Worm (Caenorhabditis elegans) whole organism, late embryonic: ENCODE results near the gene idh-1.
A peak's percentile ranks its signal among the peaks of the same experiment; 100 is the strongest.

Source experiments
- C08G9.2 ChIP-seq: sonication (generic microtip); optimal IDR thresholded peaks from 2 replicates; lab custom pipeline; 2016; ENCODE audit warnings: mild to moderate bottlenecking, missing genetic modification characterization, moderate library complexity, missing compliant biosample characterization
- F13H6.1 ChIP-seq: sonication (generic microtip); optimal IDR thresholded peaks from 2 replicates; lab custom pipeline; 2016; ENCODE audit warnings: missing genetic modification characterization, missing compliant biosample characterization
- K02D7.2 ChIP-seq: sonication (generic microtip); optimal IDR thresholded peaks from 2 replicates; lab custom pipeline; 2017; ENCODE audit warnings: mild to moderate bottlenecking, missing genetic modification characterization, missing compliant biosample characterization
- K09A11.1 ChIP-seq: sonication (generic microtip); optimal IDR thresholded peaks from 2 replicates; lab custom pipeline; 2017; ENCODE audit warnings: antibody characterized with exemption, mild to moderate bottlenecking, missing genetic modification characterization, missing compliant biosample characterization; ENCODE audit not compliant: insufficient read depth
- ama-1 ChIP-seq: fragments of 150-350 bp; optimal IDR thresholded peaks from 2 replicates; lab custom pipeline; 2014
- ceh-14 ChIP-seq: sonication (generic microtip); optimal IDR thresholded peaks from 2 replicates; lab custom pipeline; 2016; ENCODE audit warnings: missing genotype, missing genetic modification characterization, missing compliant biosample characterization
- ceh-19 ChIP-seq: fragments of 200-800 bp; sonication (Bioruptor generic); optimal IDR thresholded peaks from 2 replicates; lab custom pipeline; 2018; ENCODE audit warnings: mild to moderate bottlenecking, missing genetic modification characterization, missing compliant biosample characterization
- ceh-2 ChIP-seq: sonication (generic microtip); optimal IDR thresholded peaks from 2 replicates; lab custom pipeline; 2016; ENCODE audit warnings: missing genotype, missing genetic modification characterization, missing compliant biosample characterization
- ceh-30 ChIP-seq: fragments of 150-350 bp; optimal IDR thresholded peaks from 2 replicates; lab custom pipeline; 2014; ENCODE audit warnings: missing biosample characterization, missing genetic modification characterization
- ceh-31 ChIP-seq: sonication (generic microtip); optimal IDR thresholded peaks from 2 replicates; lab custom pipeline; 2016; ENCODE audit warnings: missing genetic modification characterization, missing compliant biosample characterization
- ceh-34 ChIP-seq: sonication (generic microtip); optimal IDR thresholded peaks from 2 replicates; lab custom pipeline; 2016; ENCODE audit warnings: mild to moderate bottlenecking, missing genetic modification characterization, missing compliant biosample characterization
- dmd-4 ChIP-seq: sonication (generic microtip); optimal IDR thresholded peaks from 2 replicates; lab custom pipeline; 2016; ENCODE audit warnings: borderline replicate concordance, missing genetic modification characterization, missing compliant biosample characterization
- dve-1 ChIP-seq: sonication (generic microtip); optimal IDR thresholded peaks from 2 replicates; lab custom pipeline; 2017; ENCODE audit warnings: antibody characterized with exemption, mild to moderate bottlenecking, missing genetic modification characterization, missing compliant biosample characterization
- elt-2 ChIP-seq: sonication (generic microtip); optimal IDR thresholded peaks from 2 replicates; lab custom pipeline; 2016; ENCODE audit warnings: missing genetic modification reagents, missing genetic modification characterization, missing compliant biosample characterization
- elt-4 ChIP-seq: sonication (generic microtip); optimal IDR thresholded peaks from 2 replicates; lab custom pipeline; 2016; ENCODE audit warnings: missing genetic modification characterization, missing compliant biosample characterization
- fax-1 ChIP-seq: sonication (generic microtip); optimal IDR thresholded peaks from 2 replicates; lab custom pipeline; 2016; ENCODE audit warnings: missing genotype, missing genetic modification characterization, missing compliant biosample characterization
- fkh-6 ChIP-seq: sonication (generic microtip); optimal IDR thresholded peaks from 2 replicates; lab custom pipeline; 2016; ENCODE audit warnings: missing genetic modification characterization, missing compliant biosample characterization
- hlh-13 ChIP-seq: fragments of 200-800 bp; sonication (Bioruptor generic); optimal IDR thresholded peaks from 2 replicates; lab custom pipeline; 2018; ENCODE audit warnings: mild to moderate bottlenecking, missing genetic modification characterization, missing compliant biosample characterization
- hlh-15 ChIP-seq: sonication (generic microtip); optimal IDR thresholded peaks from 2 replicates; lab custom pipeline; 2016; ENCODE audit warnings: missing genetic modification characterization, missing compliant biosample characterization
- hlh-30 ChIP-seq: sonication (generic microtip); optimal IDR thresholded peaks from 2 replicates; lab custom pipeline; 2017; ENCODE audit warnings: antibody characterized with exemption, missing genetic modification characterization, missing compliant biosample characterization; ENCODE audit not compliant: insufficient read depth
- hlh-8 ChIP-seq: sonication (generic microtip); optimal IDR thresholded peaks from 2 replicates; lab custom pipeline; 2016; ENCODE audit warnings: missing genotype, missing genetic modification characterization, missing compliant biosample characterization
- madf-2 ChIP-seq: sonication (generic microtip); optimal IDR thresholded peaks from 2 replicates; lab custom pipeline; 2017; ENCODE audit warnings: missing genetic modification characterization, missing compliant biosample characterization
- nfya-1 ChIP-seq: sonication (generic microtip); optimal IDR thresholded peaks from 2 replicates; lab custom pipeline; 2017; ENCODE audit warnings: missing genetic modification characterization, mild to moderate bottlenecking, missing compliant biosample characterization, antibody characterized with exemption, moderate library complexity
- nhr-11 ChIP-seq: fragments of 150-350 bp; optimal IDR thresholded peaks from 2 replicates; lab custom pipeline; 2014; ENCODE audit warnings: missing biosample characterization, missing genetic modification characterization
- nhr-232 ChIP-seq: sonication (generic microtip); optimal IDR thresholded peaks from 2 replicates; lab custom pipeline; 2016; ENCODE audit warnings: missing genetic modification characterization, missing compliant biosample characterization
- npax-4 ChIP-seq: sonication (generic microtip); optimal IDR thresholded peaks from 2 replicates; lab custom pipeline; 2016; ENCODE audit warnings: missing genetic modification characterization, missing compliant biosample characterization
- pax-1 ChIP-seq: fragments of 150-350 bp; optimal IDR thresholded peaks from 2 replicates; lab custom pipeline; 2014; ENCODE audit warnings: missing biosample characterization, missing genetic modification characterization
- pha-2 ChIP-seq: sonication (generic microtip); optimal IDR thresholded peaks from 2 replicates; lab custom pipeline; 2017; ENCODE audit warnings: mild to moderate bottlenecking, missing genetic modification characterization, missing compliant biosample characterization
- pha-4 ChIP-seq: fragments of 150-350 bp; optimal IDR thresholded peaks from 2 replicates; lab custom pipeline; 2018; ENCODE audit warnings: missing biosample characterization, missing genetic modification reagents, missing genetic modification characterization
- pqm-1 ChIP-seq: sonication (generic microtip); optimal IDR thresholded peaks from 2 replicates; lab custom pipeline; 2016; ENCODE audit warnings: missing genetic modification characterization, missing compliant biosample characterization
- pros-1 ChIP-seq: fragments of 150-350 bp; optimal IDR thresholded peaks from 2 replicates; lab custom pipeline; 2014; ENCODE audit warnings: missing biosample characterization, missing genetic modification reagents, missing genetic modification characterization
- rnt-1 ChIP-seq: sonication (generic microtip); optimal IDR thresholded peaks from 2 replicates; lab custom pipeline; 2016; ENCODE audit warnings: missing genetic modification characterization, missing compliant biosample characterization
- sox-2 ChIP-seq: fragments of 200-800 bp; sonication (Bioruptor generic); IDR thresholded peaks from 2 replicates; pipeline ENCODE4 v1.3.6; 2022; ENCODE audit warnings: missing genetic modification reagents, missing genetic modification characterization, missing compliant biosample characterization
- tbx-2 ChIP-seq: sonication (generic microtip); optimal IDR thresholded peaks from 2 replicates; lab custom pipeline; 2016; ENCODE audit warnings: missing genetic modification characterization, missing compliant biosample characterization
- ttx-3 ChIP-seq: sonication (generic microtip); optimal IDR thresholded peaks from 2 replicates; lab custom pipeline; 2016; ENCODE audit warnings: missing genetic modification reagents, missing genetic modification characterization, missing compliant biosample characterization
- unc-3 ChIP-seq, 2 experiments: fragments of 200-800 bp in 1 of 2; sonication (Bioruptor generic) in 1 of 2; sonication (generic microtip) in 1 of 2; conservative IDR thresholded peaks in 1 of 2; optimal IDR thresholded peaks in 1 of 2; 2 replicates each; pipeline versions ENCODE4 v1.3.6 to Lab custom; 2016 to 2022; ENCODE audit warnings: missing compliant biosample characterization in 2 of 2, missing genetic modification characterization in 2 of 2, missing genetic modification reagents in 1 of 2
- unc-55 ChIP-seq: sonication (generic microtip); optimal IDR thresholded peaks from 2 replicates; lab custom pipeline; 2017; ENCODE audit warnings: missing biosample characterization, missing genetic modification reagents, missing genetic modification characterization
- ztf-16 ChIP-seq: sonication (generic microtip); optimal IDR thresholded peaks from 2 replicates; lab custom pipeline; 2017; ENCODE audit warnings: missing genetic modification characterization, missing compliant biosample characterization

idh-1 gene

ce11 chrIV:9444417-9445026, 3.6 kb upstream of the idh-1 start (continued):
- TF ChIP-seq fkh-6 (tag; lab: Kevin White, UChicago), result peak; percentile 23
- TF ChIP-seq F13H6.1 (tag; lab: Kevin White, UChicago), result peak; percentile 42
- no peak for TF ChIP-seq K09A11.1 (tag; lab: Kevin White, UChicago)
- TF ChIP-seq C08G9.2 (tag; lab: Kevin White, UChicago), result peak; percentile 6
- peak; percentile 50 for TF ChIP-seq ceh-14
- peak; percentile 40 for TF ChIP-seq ztf-16 (tag; lab: Kevin White, UChicago)
- peak; percentile 7 for TF ChIP-seq madf-2 (tag; lab: Kevin White, UChicago)
- peak; percentile 67 for TF ChIP-seq rnt-1 (tag; lab: Kevin White, UChicago)
- peak; percentile 26 for TF ChIP-seq hlh-8 (tag; lab: Kevin White, UChicago)
- TF ChIP-seq hlh-13 (GFP tag; lab: Kevin White, UChicago), result no peak
- peak; percentile 83 for TF ChIP-seq nfya-1 (tag; lab: Kevin White, UChicago)
- peak; percentile 59 for TF ChIP-seq pax-1 (tag; lab: Kevin White, UChicago)
- TF ChIP-seq sox-2, result peak; percentile 33; the same call in 1 of the 2 replicates
- TF ChIP-seq pha-2 (tag; lab: Kevin White, UChicago), result peak; percentile 7
- TF ChIP-seq tbx-2, result peak; percentile 87
- peak; percentile 82 for TF ChIP-seq ceh-34 (tag; lab: Kevin White, UChicago)
- TF ChIP-seq nhr-232 (tag; lab: Kevin White, UChicago), result no peak
- TF ChIP-seq ttx-3 (tag; lab: Kevin White, UChicago), result peak; percentile 21
- TF ChIP-seq pros-1 (tag; lab: Kevin White, UChicago), result peak; percentile 61
- TF ChIP-seq pqm-1 (tag; lab: Kevin White, UChicago), result no peak
- peak; percentile 41 for TF ChIP-seq ceh-2 (tag; lab: Kevin White, UChicago)
- TF ChIP-seq nhr-11 (tag; lab: Kevin White, UChicago), result no peak
- no peak for TF ChIP-seq unc-3 (GFP tag; conservative IDR thresholded peaks at IDR 0.05; lab: Robert Waterston, UW)
- TF ChIP-seq unc-3 (tag; optimal IDR thresholded peaks at IDR 0.05; lab: Kevin White, UChicago), result no peak
- peak; percentile 97 for TF ChIP-seq ama-1 (lab: Kevin White, UChicago)

- no peak for TF ChIP-seq elt-4 (tag; lab: Kevin White, UChicago)
- no peak for TF ChIP-seq pha-4
- TF ChIP-seq dmd-4 (tag; lab: Kevin White, UChicago), result no peak
- no peak for TF ChIP-seq ceh-19 (GFP tag; lab: Kevin White, UChicago)
- TF ChIP-seq C08G9.2 (tag; lab: Kevin White, UChicago), result no peak
- TF ChIP-seq fax-1 (tag; lab: Kevin White, UChicago), result no peak
- no peak for TF ChIP-seq ceh-30 (tag; lab: Kevin White, UChicago)
- no peak for TF ChIP-seq F13H6.1 (tag; lab: Kevin White, UChicago)
- no peak for TF ChIP-seq hlh-15 (tag; lab: Kevin White, UChicago)
- no peak for TF ChIP-seq pha-2 (tag; lab: Kevin White, UChicago)
- no peak for TF ChIP-seq unc-55
- TF ChIP-seq unc-3 (GFP tag; conservative IDR thresholded peaks at IDR 0.05; lab: Robert Waterston, UW), result no peak
- no peak for TF ChIP-seq unc-3 (tag; optimal IDR thresholded peaks at IDR 0.05; lab: Kevin White, UChicago)
- TF ChIP-seq K02D7.2 (tag; lab: Kevin White, UChicago), result no peak
- no peak for TF ChIP-seq pqm-1 (tag; lab: Kevin White, UChicago)
- TF ChIP-seq elt-2 (tag; lab: Kevin White, UChicago), result no peak
- no peak for TF ChIP-seq ceh-31 (tag; lab: Kevin White, UChicago)
- no peak for TF ChIP-seq hlh-30 (tag; lab: Kevin White, UChicago)
- no peak for TF ChIP-seq npax-4 (tag; lab: Kevin White, UChicago)
- TF ChIP-seq, all 69 proteins: peak for 0
Observed at ce11 chrIV:9443940-9444339, 3.0 kb upstream of the idh-1 start, which contains the start of gene F38E11.9. TSS of gene F38E11.9 (minus strand) at chrIV:9444040.

ce11 chrIV:9442106-9442532, 1.2 kb upstream of the idh-1 start:
- peak; percentile 93 for TF ChIP-seq elt-2 (tag; lab: Kevin White, UChicago)
- no peak for TF ChIP-seq dve-1 (tag; lab: Kevin White, UChicago)
